Worm (Caenorhabditis elegans): ENCODE data around the gene srbc-77.

The srbc-77 gene

DNA sequence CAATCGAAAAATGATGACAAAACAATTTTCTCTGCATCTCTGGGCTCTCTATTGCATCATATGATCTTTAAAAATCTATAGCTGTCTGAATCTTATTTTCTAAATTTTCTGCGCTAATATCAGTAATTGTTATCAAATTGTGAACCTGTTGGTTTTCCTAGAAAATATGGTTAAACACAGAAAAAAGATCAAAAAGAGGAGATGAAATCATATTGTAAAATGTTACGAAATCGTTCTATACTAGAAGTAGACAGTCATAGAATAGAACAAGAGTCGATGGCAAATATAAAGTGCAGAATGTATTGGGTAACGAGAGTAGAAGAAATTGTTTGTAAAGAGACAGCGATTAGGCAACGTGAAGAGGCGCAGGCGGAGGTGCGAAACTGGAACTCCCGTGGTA lies 49.3 kb upstream of the srbc-77 start (continued):
- TF ChIP-seq egl-27 (tag; optimal IDR thresholded peaks at IDR 0.05) (no peak), hif-1 (tag; optimal IDR thresholded peaks at IDR 0.05) (peak in 1 of 2 experiments; percentile 37), spr-1 (tag; optimal IDR thresholded peaks at IDR 0.05) (no peak), lin-13 (GFP tag; optimal IDR thresholded peaks at IDR 0.05) (no peak), nhr-28 (tag; optimal IDR thresholded peaks at IDR 0.05) (peak; percentile 95), nhr-10 (tag; optimal IDR thresholded peaks at IDR 0.05) (no peak), hlh-11 (tag; optimal IDR thresholded peaks at IDR 0.05) (peak; percentile 78), lin-39 (tag; optimal IDR thresholded peaks at IDR 0.05) (no peak), mdl-1 (tag; optimal IDR thresholded peaks at IDR 0.05) (peak in 1 of 2 experiments; percentile 47), hlh-30 (tag; optimal IDR thresholded peaks at IDR 0.05; ENCODE audit: insufficient read depth) (peak; percentile 59), nhr-48 (tag; optimal IDR thresholded peaks at IDR 0.05) (peak; percentile 80), daf-16 (GFP tag; optimal IDR thresholded peaks at IDR 0.05) (no peak), daf-16 (tag; optimal IDR thresholded peaks at IDR 0.05) (peak; percentile 61), dmd-6 (GFP tag; IDR thresholded peaks at IDR 0.05) (peak; percentile 87), R02D3.7 (tag; optimal IDR thresholded peaks at IDR 0.05) (no peak), zip-2 (tag; optimal IDR thresholded peaks at IDR 0.05) (peak; percentile 73), arid-1 (GFP tag; conservative IDR thresholded peaks at IDR 0.05) (no peak), daf-19 (GFP tag; conservative IDR thresholded peaks at IDR 0.05) (no peak), pha-4 (GFP tag; IDR thresholded peaks at IDR 0.05) (no peak), pha-4 (tag; optimal IDR thresholded peaks at IDR 0.05) (no peak), cey-2 (tag; optimal IDR thresholded peaks at IDR 0.05; ENCODE audit: borderline replicate concordance, insufficient read depth) (peak; percentile 82)

DNA sequence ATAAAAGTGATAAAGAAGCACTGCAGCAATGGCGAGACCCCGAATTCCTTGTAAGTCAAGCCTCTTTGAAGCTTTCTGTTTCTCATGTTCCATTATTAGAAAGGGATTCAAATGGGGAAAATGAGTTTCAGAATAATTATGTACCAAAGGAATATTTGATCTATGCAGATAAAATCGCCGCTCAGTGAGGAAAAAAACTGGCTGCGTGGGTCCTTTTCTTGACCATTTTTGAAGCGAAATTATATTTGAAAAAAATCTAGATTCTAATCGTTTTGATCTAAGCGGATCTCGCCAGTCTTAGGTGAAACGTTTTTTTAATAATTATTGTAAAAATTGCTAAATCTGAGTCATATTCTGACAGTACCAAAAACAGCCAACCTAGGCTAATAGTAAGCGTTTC lies 45.3 kb upstream of the srbc-77 start, which contains the start of gene oac-42:
oac-42 (minus strand) TSS at position 101 of the 400 bp plus-strand sequence.
- no peak for TF ChIP-seq ceh-32 (tag; optimal IDR thresholded peaks at IDR 0.05; ENCODE audit: poor library complexity)
- peak in 1 of 2 experiments; percentile 57 for TF ChIP-seq unc-62 (GFP tag; optimal IDR thresholded peaks at IDR 0.05 in 1 of 2)
- TF ChIP-seq unc-62 (tag; optimal IDR thresholded peaks at IDR 0.05): no peak
- no peak for TF ChIP-seq madf-9 (GFP tag; conservative IDR thresholded peaks at IDR 0.05)

DNA sequence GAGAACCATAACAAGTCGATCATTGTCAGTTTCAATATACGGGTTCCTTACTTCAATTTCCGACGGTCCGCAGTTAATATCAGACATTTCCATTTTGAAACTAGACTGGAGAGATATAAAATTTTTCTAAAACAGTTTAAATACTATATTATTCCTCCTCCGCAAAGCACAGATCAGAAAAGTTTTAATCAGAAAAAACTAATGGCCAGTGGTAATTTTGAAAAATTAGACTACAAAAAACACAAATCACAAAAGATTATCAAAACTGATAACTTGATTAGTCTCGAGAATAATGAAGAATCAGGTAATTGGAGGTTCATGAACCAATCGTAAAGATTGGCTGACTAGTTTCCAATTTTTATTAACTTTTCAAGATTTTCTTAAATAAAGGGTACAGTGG lies 44.0 kb upstream of the srbc-77 start, which contains the start of gene T06C12.9:
T06C12.9 (minus strand) TSS at position 101 of the 400 bp plus-strand sequence.
- TF ChIP-seq nhr-28 (tag; optimal IDR thresholded peaks at IDR 0.05) (peak; percentile 3), nhr-41 (GFP tag; IDR thresholded peaks at IDR 0.05) (no peak), ama-1 (optimal IDR thresholded peaks at IDR 0.05) (no peak), spr-1 (tag; optimal IDR thresholded peaks at IDR 0.05) (no peak), egl-43 (GFP tag; IDR thresholded peaks at IDR 0.05) (no peak)

DNA sequence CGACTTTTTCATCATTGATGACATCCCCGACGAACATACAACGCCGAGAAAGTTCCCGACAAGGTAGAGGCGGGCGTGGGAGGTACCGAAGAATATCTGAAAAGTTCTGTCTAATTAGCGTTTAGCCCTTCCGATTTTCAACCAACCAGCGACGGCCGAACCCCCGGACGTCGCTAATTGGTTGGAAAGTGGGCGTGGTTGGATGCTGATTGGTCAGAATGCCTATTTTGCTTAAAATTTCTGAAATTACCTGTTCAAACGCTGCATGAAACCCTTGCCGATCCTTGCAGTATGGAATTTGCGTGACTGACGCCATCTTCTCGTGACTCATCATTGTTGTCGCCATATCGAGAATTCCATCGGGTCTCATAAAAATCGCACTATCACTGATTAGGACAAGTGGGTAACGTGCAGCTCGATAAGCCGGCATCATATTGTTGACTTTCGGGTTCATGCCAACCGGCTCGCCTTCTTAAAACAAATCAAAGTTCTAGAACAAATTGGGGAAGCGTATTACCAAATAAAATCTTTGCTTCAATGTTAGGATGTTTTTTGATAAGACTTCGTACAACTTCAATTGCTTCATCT lies 42.2 kb upstream of the srbc-77 start:
- TF ChIP-seq dve-1 (tag; optimal IDR thresholded peaks at IDR 0.05; ENCODE audit: insufficient read depth) (peak; percentile 48), arid-1 (GFP tag; conservative IDR thresholded peaks at IDR 0.05) (no peak), mxl-3 (GFP tag; optimal IDR thresholded peaks at IDR 0.05) (peak; percentile 48), daf-8 (GFP tag; IDR thresholded peaks at IDR 0.05) (no peak), nhr-28 (tag; optimal IDR thresholded peaks at IDR 0.05) (peak; percentile 82), daf-16 (GFP tag; optimal IDR thresholded peaks at IDR 0.05) (no peak), daf-16 (tag; optimal IDR thresholded peaks at IDR 0.05) (peak; percentile 87), tag-97 (GFP tag; IDR thresholded peaks at IDR 0.05) (no peak), nhr-77 (tag; optimal IDR thresholded peaks at IDR 0.05) (peak; percentile 32), nhr-41 (GFP tag; IDR thresholded peaks at IDR 0.05) (no peak), hlh-11 (tag; optimal IDR thresholded peaks at IDR 0.05) (peak; percentile 79), dmd-6 (GFP tag; IDR thresholded peaks at IDR 0.05) (peak; percentile 86), php-3 (GFP tag; IDR thresholded peaks at IDR 0.05) (peak; percentile 60; the same call in 1 of the 2 replicates), pqm-1 (tag; optimal IDR thresholded peaks at IDR 0.05) (peak; percentile 84), hlh-30 (tag; optimal IDR thresholded peaks at IDR 0.05; ENCODE audit: insufficient read depth) (peak; percentile 49), Y75B8A.6 (GFP tag; IDR thresholded peaks at IDR 0.05) (no peak), mdl-1 (tag; optimal IDR thresholded peaks at IDR 0.05) (peak in 1 of 2 experiments; percentile 29)
